Fruit fly (Drosophila melanogaster): ENCODE data around the gene sno.
"Not testable (repeated sequence)": the region's sequence is repeated elsewhere in the genome, so short reads cannot be mapped to it uniquely, and the experiment has no call there.

dm6 chrX:13177720-13178119, 33.8 kb downstream of the sno start, which contains the start of gene CG32640:
- TF ChIP-seq Sin3A, insv, psq (optimal IDR thresholded peaks at IDR 0.05): not testable (repeated sequence)

All from Kc167 (cell line).